Worm (Caenorhabditis elegans) whole organism, L4 larva: ENCODE data around the gene nos-1.
"Not testable (repeated sequence)": the region's sequence is repeated elsewhere in the genome, so short reads cannot be mapped to it uniquely, and the experiment has no call there.

Experiments
- Y105C5A.15 ChIP-seq: fragments of 200-800 bp; sonication (Bioruptor generic); IDR thresholded peaks from 2 replicates; pipeline ENCODE4 v1.3.6; 2022; ENCODE audit warnings: missing genetic modification characterization, missing compliant biosample characterization
- Y5F2A.4 ChIP-seq: fragments of 200-800 bp; sonication (Bioruptor generic); optimal IDR thresholded peaks from 2 replicates; lab custom pipeline; 2018; ENCODE audit warnings: mild to moderate bottlenecking, missing genetic modification characterization, missing compliant biosample characterization
- Y75B8A.6 ChIP-seq: fragments of 200-800 bp; sonication (Bioruptor generic); IDR thresholded peaks from 2 replicates; pipeline ENCODE4 v1.3.6; 2022; ENCODE audit warnings: missing genetic modification reagents, missing genetic modification characterization, missing compliant biosample characterization
- aha-1 ChIP-seq: fragments of 150-350 bp; peaks from one replicate; lab custom pipeline; 2014; ENCODE audit warnings: missing biosample characterization, missing genetic modification characterization
- aly-2 ChIP-seq: sonication (generic microtip); optimal IDR thresholded peaks from 2 replicates; lab custom pipeline; 2018; ENCODE audit warnings: missing biosample characterization, missing genetic modification characterization
- arid-1 ChIP-seq: fragments of 200-800 bp; sonication (Bioruptor generic); conservative IDR thresholded peaks from 2 replicates; pipeline ENCODE4 v1.3.6; 2022; ENCODE audit warnings: missing genetic modification reagents, missing genetic modification characterization, missing compliant biosample characterization
- ceh-62 ChIP-seq: sonication (generic microtip); optimal IDR thresholded peaks from 2 replicates; lab custom pipeline; 2017; ENCODE audit warnings: missing biosample characterization, missing genetic modification characterization
- ceh-82 ChIP-seq: sonication (generic microtip); optimal IDR thresholded peaks from 2 replicates; lab custom pipeline; 2017; ENCODE audit warnings: missing biosample characterization, missing genetic modification characterization
- ces-1 ChIP-seq: fragments of 150-350 bp; sonication (generic microtip); optimal IDR thresholded peaks from 4 replicates; lab custom pipeline; 2014; ENCODE audit warnings: missing biosample characterization, missing genetic modification reagents, missing genetic modification characterization
- daf-16 ChIP-seq, 3 experiments: sonication (generic microtip); optimal IDR thresholded peaks; 2 replicates each; lab custom pipeline; 2016 to 2017; ENCODE audit warnings: missing genetic modification characterization in 3 of 3, missing genetic modification reagents in 3 of 3, mild to moderate bottlenecking in 2 of 3, missing compliant biosample characterization in 2 of 3, missing biosample characterization in 1 of 3, moderate library complexity in 1 of 3
- daf-8 ChIP-seq: fragments of 200-800 bp; sonication (Bioruptor generic); IDR thresholded peaks from 2 replicates; pipeline ENCODE4 v1.3.6; 2022; ENCODE audit warnings: missing genetic modification characterization, missing compliant biosample characterization
- duxl-1 ChIP-seq: sonication (generic microtip); optimal IDR thresholded peaks from 2 replicates; lab custom pipeline; 2016; ENCODE audit warnings: mild to moderate bottlenecking, missing genetic modification characterization, moderate library complexity, missing compliant biosample characterization; ENCODE audit not compliant: poor library complexity
- egl-27 ChIP-seq: sonication (generic microtip); optimal IDR thresholded peaks from 3 replicates; lab custom pipeline; 2017; ENCODE audit warnings: missing biosample characterization, missing genetic modification reagents, missing genetic modification characterization
- hif-1 ChIP-seq, 2 experiments: sonication (generic microtip); optimal IDR thresholded peaks; 2 replicates each; lab custom pipeline; 2016 to 2017; ENCODE audit warnings: missing compliant biosample characterization in 2 of 2, missing genetic modification characterization in 2 of 2, missing genetic modification reagents in 2 of 2, missing genotype in 2 of 2, mild to moderate bottlenecking in 1 of 2
- hlh-11 ChIP-seq: fragments of 200-800 bp; sonication (Bioruptor generic); optimal IDR thresholded peaks from 2 replicates; lab custom pipeline; 2018; ENCODE audit warnings: mild to moderate bottlenecking, missing genetic modification characterization, missing compliant biosample characterization
- lin-1 ChIP-seq: fragments of 200-800 bp; sonication (Bioruptor generic); IDR thresholded peaks from 2 replicates; pipeline ENCODE4 v1.3.6; 2022; ENCODE audit warnings: missing genetic modification reagents, missing genetic modification characterization, missing compliant biosample characterization
- lsy-2 ChIP-seq, 2 experiments: fragments of 150-350 bp in 1 of 2; sonication (generic microtip) in 1 of 2; optimal IDR thresholded peaks; 2 replicates each; lab custom pipeline; 2014 to 2017; ENCODE audit warnings: missing biosample characterization in 2 of 2, missing genetic modification characterization in 2 of 2
- madf-5 ChIP-seq, 2 experiments: fragments of 200-800 bp; sonication (Bioruptor generic); IDR thresholded peaks; 2 replicates each; pipeline ENCODE4 v1.3.6; 2022; ENCODE audit warnings: missing compliant biosample characterization in 2 of 2, missing genetic modification characterization in 2 of 2
- madf-9 ChIP-seq: fragments of 200-800 bp; sonication (Bioruptor generic); conservative IDR thresholded peaks from 2 replicates; pipeline ENCODE4 v1.3.6; 2022; ENCODE audit warnings: missing genetic modification reagents, missing genetic modification characterization, missing compliant biosample characterization
- mdt-29 ChIP-seq: fragments of 200-800 bp; sonication (Bioruptor generic); IDR thresholded peaks from 2 replicates; pipeline ENCODE4 v1.3.6; 2022; ENCODE audit warnings: missing genetic modification reagents, missing genetic modification characterization, missing compliant biosample characterization
- mep-1 ChIP-seq: fragments of 150-350 bp; sonication (generic microtip); optimal IDR thresholded peaks from 3 replicates; lab custom pipeline; 2014; ENCODE audit warnings: missing biosample characterization, missing genetic modification characterization
- mes-2 ChIP-seq: sonication (generic microtip); optimal IDR thresholded peaks from 2 replicates; lab custom pipeline; 2016; ENCODE audit warnings: missing genotype, mild to moderate bottlenecking, missing genetic modification characterization, missing compliant biosample characterization; ENCODE audit not compliant: poor library complexity, severe bottlenecking
- nhr-25 ChIP-seq: sonication (generic microtip); optimal IDR thresholded peaks from 2 replicates; lab custom pipeline; 2017; ENCODE audit warnings: missing genetic modification characterization, mild to moderate bottlenecking, missing compliant biosample characterization, antibody characterized with exemption, moderate library complexity, borderline replicate concordance; ENCODE audit not compliant: insufficient read depth
- nhr-28 ChIP-seq: fragments of 150-350 bp; optimal IDR thresholded peaks from 2 replicates; lab custom pipeline; 2014; ENCODE audit warnings: missing biosample characterization, missing genetic modification characterization
- nhr-6 ChIP-seq: fragments of 150-350 bp; optimal IDR thresholded peaks from 2 replicates; lab custom pipeline; 2014; ENCODE audit warnings: missing biosample characterization, missing genetic modification characterization
- nhr-76 ChIP-seq: fragments of 150-350 bp; optimal IDR thresholded peaks from 2 replicates; lab custom pipeline; 2014; ENCODE audit warnings: missing biosample characterization, missing genetic modification characterization
- nhr-77 ChIP-seq: fragments of 150-350 bp; optimal IDR thresholded peaks from 2 replicates; lab custom pipeline; 2014; ENCODE audit warnings: missing biosample characterization, missing genetic modification characterization
- pqm-1 ChIP-seq: sonication (generic microtip); optimal IDR thresholded peaks from 2 replicates; lab custom pipeline; 2017; ENCODE audit warnings: missing biosample characterization, missing genetic modification characterization
- saeg-2 ChIP-seq: fragments of 200-800 bp; sonication (Bioruptor generic); IDR thresholded peaks from 2 replicates; pipeline ENCODE4 v1.3.6; 2022; ENCODE audit warnings: missing genetic modification reagents, missing genetic modification characterization, missing compliant biosample characterization
- snpc-1.2 ChIP-seq: fragments of 200-800 bp; sonication (Bioruptor generic); IDR thresholded peaks from 2 replicates; pipeline ENCODE4 v1.3.6; 2022; ENCODE audit warnings: missing genetic modification reagents, missing genetic modification characterization, missing compliant biosample characterization
- unc-130 ChIP-seq: sonication (generic microtip); optimal IDR thresholded peaks from 2 replicates; lab custom pipeline; 2016; ENCODE audit warnings: missing genetic modification reagents, missing genetic modification characterization, missing compliant biosample characterization
- unc-62 ChIP-seq, 3 experiments: fragments of 150-350 bp in 1 of 3; sonication (generic microtip); optimal IDR thresholded peaks in 2 of 3; peaks in 1 of 3; 1 replicate in 1 of 3; 2 replicates in 2 of 3; lab custom pipeline; 2014 to 2017; ENCODE audit warnings: missing biosample characterization in 3 of 3, missing genetic modification characterization in 3 of 3, missing genetic modification reagents in 3 of 3, missing genotype in 1 of 3
- vab-7 ChIP-seq: fragments of 200-800 bp; sonication (Bioruptor generic); IDR thresholded peaks from 2 replicates; pipeline ENCODE4 v1.3.6; 2022; ENCODE audit warnings: missing genetic modification reagents, missing genetic modification characterization, missing compliant biosample characterization
- zfp-3 ChIP-seq: fragments of 200-800 bp; sonication (Bioruptor generic); conservative IDR thresholded peaks from 2 replicates; pipeline ENCODE4 v1.3.6; 2022; ENCODE audit warnings: missing genetic modification reagents, missing genetic modification characterization, missing compliant biosample characterization

Gene nos-1

DNA sequence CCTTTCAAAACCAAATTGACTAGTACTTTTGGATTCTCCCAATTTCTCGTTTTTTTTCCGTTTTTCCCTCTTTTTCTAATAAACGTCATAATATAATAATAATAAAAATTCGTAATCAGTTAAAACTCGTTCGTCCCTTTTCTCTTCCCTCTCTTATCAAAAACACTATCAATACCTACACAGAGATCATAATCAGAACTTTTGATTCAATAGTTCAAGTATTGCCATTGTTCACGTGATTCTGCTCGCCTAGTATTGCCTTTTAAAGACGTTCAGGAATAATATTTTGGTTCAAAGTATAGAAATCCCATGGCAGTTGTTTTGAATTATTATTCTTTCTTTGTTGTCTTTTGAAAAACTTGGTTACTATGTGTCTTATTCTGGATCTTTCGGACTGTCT, 28.3 kb downstream of the nos-1 start (continued):
- TF ChIP-seq mdt-29 (GFP tag; lab: Robert Waterston, UW) (no peak), unc-130 (GFP tag; lab: Kevin White, UChicago) (no peak), Y5F2A.4 (GFP tag; lab: Kevin White, UChicago) (no peak), saeg-2 (GFP tag; lab: Robert Waterston, UW) (peak; percentile 21; the same call in 1 of the 2 replicates), nhr-28 (tag; lab: Kevin White, UChicago) (peak; percentile 97), nhr-76 (tag; lab: Kevin White, UChicago) (no peak)

DNA sequence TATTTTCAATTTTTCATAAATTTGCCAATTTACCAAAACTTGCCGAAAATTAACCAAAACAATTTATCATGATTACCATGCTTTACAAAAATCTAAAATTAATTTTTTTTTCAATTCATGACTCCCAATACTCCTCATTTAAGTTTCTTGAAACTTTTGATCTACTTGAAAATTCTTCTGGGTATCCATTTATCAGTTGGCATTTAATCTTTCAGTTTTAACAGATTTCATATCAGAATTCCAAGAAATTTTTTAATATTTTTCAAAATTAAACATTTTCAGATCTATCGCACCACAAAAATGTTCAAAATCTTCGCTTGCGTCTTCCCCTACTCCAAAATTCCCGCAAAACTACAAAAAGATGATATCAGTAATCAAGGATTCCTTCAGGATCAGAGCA, 29.0 kb downstream of the nos-1 start, which contains the start of gene Y19D2B.2:
Gene Y19D2B.2, plus strand, starts transcription at position 301 of the 400 bp plus-strand sequence.
- TF ChIP-seq nhr-25 (tag; lab: Kevin White, UChicago) (no peak), aha-1 (tag; lab: Kevin White, UChicago) (peak; percentile 13), lsy-2 (tag; optimal IDR thresholded peaks at IDR 0.05; lab: Kevin White, UChicago) (no peak)
- TF ChIP-seq, all 104 proteins: peak for 1

DNA sequence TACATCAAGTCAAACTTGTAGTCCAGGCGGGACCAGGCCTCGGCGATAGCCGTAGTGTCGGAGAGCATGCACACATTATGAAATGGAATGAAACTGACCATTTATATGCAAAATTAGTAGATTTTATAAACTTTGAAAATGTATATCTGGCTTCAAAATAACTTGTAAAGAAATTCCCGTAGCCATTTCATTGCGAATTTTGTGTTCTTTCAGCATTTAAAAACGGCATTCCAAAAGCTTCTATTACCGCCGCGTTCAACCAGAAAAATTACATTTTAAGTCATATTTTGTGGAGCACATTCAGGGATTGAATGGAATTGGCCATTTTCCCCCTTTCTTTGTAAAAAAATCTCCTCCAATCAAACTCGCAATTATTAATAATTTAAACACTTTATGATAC, 30.1 kb downstream of the nos-1 start, which contains the start of gene Y19D2B.1:
Gene Y19D2B.1, minus strand, starts transcription at position 101 of the 400 bp plus-strand sequence.
- not testable (repeated sequence) for TF ChIP-seq Y75B8A.6 (GFP tag; lab: Robert Waterston, UW); nhr-77; hif-1 (tag; optimal IDR thresholded peaks at IDR 0.05; lab: Kevin White, UChicago)

DNA sequence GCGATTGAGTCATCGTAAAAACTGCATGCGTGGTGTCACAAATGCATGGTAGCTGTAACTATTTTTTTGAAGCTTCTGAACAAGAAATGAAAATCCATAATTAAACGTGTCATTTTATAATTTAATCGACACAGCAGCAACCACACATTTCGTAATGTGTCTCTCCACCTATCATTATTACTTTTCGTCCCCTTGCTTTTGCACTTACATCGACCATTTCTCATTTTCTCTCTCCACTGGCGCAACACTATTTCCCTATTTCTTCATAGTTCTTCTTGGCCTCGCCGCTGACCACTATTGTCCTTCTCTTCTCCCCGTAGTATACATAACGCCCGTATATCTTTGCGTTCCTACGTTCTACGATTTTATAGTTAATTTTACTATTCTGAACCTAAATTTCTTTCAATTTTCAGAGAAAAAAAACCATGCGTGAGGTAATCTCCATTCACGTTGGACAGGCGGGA, 34.6 kb downstream of the nos-1 start, which contains the start of gene tba-4:
Gene tba-4, plus strand, starts transcription at position 414 of the 464 bp plus-strand sequence.
- TF ChIP-seq Y105C5A.15 (no peak), nhr-6 (tag; lab: Kevin White, UChicago) (peak; percentile 3), egl-27 (tag; lab: Kevin White, UChicago) (no peak), pqm-1 (tag; lab: Kevin White, UChicago) (peak; percentile 79), nhr-28 (tag; lab: Kevin White, UChicago) (peak; percentile 86), ceh-82 (tag; lab: Kevin White, UChicago) (no peak), ceh-62 (tag; lab: Kevin White, UChicago) (no peak), duxl-1 (no peak), vab-7 (GFP tag; lab: Robert Waterston, UW) (no peak), Y5F2A.4 (GFP tag; lab: Kevin White, UChicago) (no peak), daf-16 (GFP tag; optimal IDR thresholded peaks at IDR 0.05; lab: Kevin White, UChicago) (no peak), daf-16 (tag; optimal IDR thresholded peaks at IDR 0.05; lab: Kevin White, UChicago) (peak; percentile 55), arid-1 (no peak), mep-1 (tag; lab: Kevin White, UChicago) (no peak), lin-1 (GFP tag; lab: Robert Waterston, UW) (no peak), aha-1 (tag; lab: Kevin White, UChicago) (no peak), daf-8 (GFP tag; lab: Robert Waterston, UW) (no peak), zfp-3 (GFP tag; lab: Robert Waterston, UW) (no peak), hlh-11 (peak; percentile 30)
- TF ChIP-seq, all 104 proteins: peak for 5

DNA sequence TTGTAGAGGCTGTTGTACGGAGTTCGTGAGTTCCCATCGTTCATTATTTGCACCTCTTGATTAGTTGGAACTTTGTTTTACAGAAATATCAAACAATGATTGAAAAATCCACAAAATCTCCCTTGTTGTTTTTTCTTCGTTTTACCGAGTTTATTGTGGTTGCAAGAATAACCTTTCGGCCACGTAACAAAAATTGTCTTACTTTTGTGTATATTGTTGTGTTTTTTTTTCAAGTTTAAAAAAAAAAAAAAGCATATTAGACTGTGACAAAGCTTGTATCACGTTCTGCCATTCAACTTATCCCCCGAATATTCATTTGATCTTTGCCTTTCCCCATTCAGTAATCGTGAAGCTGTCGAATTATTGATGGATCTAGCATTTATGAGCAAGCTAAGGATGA, 35.8 kb downstream of the nos-1 start, which contains the start of gene F44F4.10:
Gene F44F4.10, minus strand, starts transcription at position 101 of the 400 bp plus-strand sequence.
- TF ChIP-seq madf-5 (GFP tag; IDR thresholded peaks at IDR 0.05; lab: Robert Waterston, UW) (no peak), snpc-1.2 (GFP tag; lab: Robert Waterston, UW) (no peak), madf-9 (GFP tag; lab: Robert Waterston, UW) (no peak), arid-1 (no peak), unc-62 (GFP tag; optimal IDR thresholded peaks at IDR 0.05 in 1 of 2; lab: Kevin White, UChicago) (peak in 1 of 2 experiments; percentile 48), unc-62 (tag; optimal IDR thresholded peaks at IDR 0.05; lab: Kevin White, UChicago) (no peak), ces-1 (GFP tag; lab: Kevin White, UChicago) (no peak), mes-2 (tag; lab: Kevin White, UChicago) (no peak), aly-2 (tag; lab: Kevin White, UChicago) (no peak)
